Worm (Caenorhabditis elegans): ENCODE data around the gene Y97E10AR.4.

Y97E10AR.4 gene

ce11 chrV:8040247-8041084 lies 30.4 kb upstream of the Y97E10AR.4 start:
- TF ChIP-seq sma-9 (GFP tag; optimal IDR thresholded peaks at IDR 0.05) (peak; percentile 79), sma-9 (tag; optimal IDR thresholded peaks at IDR 0.05) (no peak), ama-1 (optimal IDR thresholded peaks at IDR 0.05) (peak; percentile 94), crh-2 (tag; optimal IDR thresholded peaks at IDR 0.05) (no peak), fos-1 (tag; optimal IDR thresholded peaks at IDR 0.05) (peak; percentile 55), egl-27 (tag; optimal IDR thresholded peaks at IDR 0.05) (peak; percentile 33), elt-3 (tag; optimal IDR thresholded peaks at IDR 0.05) (no peak), alr-1 (tag; optimal IDR thresholded peaks at IDR 0.05) (no peak), mdl-1 (tag; optimal IDR thresholded peaks at IDR 0.05) (no peak), nhr-21 (tag; optimal IDR thresholded peaks at IDR 0.05) (peak; percentile 93), sma-3 (GFP tag; optimal IDR thresholded peaks at IDR 0.05) (peak; percentile 89), nhr-11 (tag; optimal IDR thresholded peaks at IDR 0.05) (no peak), nhr-25 (tag; optimal IDR thresholded peaks at IDR 0.05) (peak; percentile 43), blmp-1 (tag; optimal IDR thresholded peaks at IDR 0.05; ENCODE audit: insufficient read depth) (peak; percentile 83), ceh-16 (tag; optimal IDR thresholded peaks at IDR 0.05) (peak; percentile 64), C34F6.9 (tag; optimal IDR thresholded peaks at IDR 0.05) (no peak), sem-4 (tag; optimal IDR thresholded peaks at IDR 0.05) (peak; percentile 1)

ce11 chrV:8039606-8040005 lies 29.6 kb upstream of the Y97E10AR.4 start:
- peak; percentile 5 for TF ChIP-seq sma-9 (GFP tag; optimal IDR thresholded peaks at IDR 0.05)
- no peak for TF ChIP-seq sma-9 (tag; optimal IDR thresholded peaks at IDR 0.05)
- TF ChIP-seq ama-1 (optimal IDR thresholded peaks at IDR 0.05): peak; percentile 73
- no peak for TF ChIP-seq R02D3.7 (tag; optimal IDR thresholded peaks at IDR 0.05)
- TF ChIP-seq mab-5 (tag; optimal IDR thresholded peaks at IDR 0.05): no peak
- no peak for TF ChIP-seq nhr-129 (tag; optimal IDR thresholded peaks at IDR 0.05)
- peak; percentile 34 for TF ChIP-seq nhr-21 (tag; optimal IDR thresholded peaks at IDR 0.05)

DNA sequence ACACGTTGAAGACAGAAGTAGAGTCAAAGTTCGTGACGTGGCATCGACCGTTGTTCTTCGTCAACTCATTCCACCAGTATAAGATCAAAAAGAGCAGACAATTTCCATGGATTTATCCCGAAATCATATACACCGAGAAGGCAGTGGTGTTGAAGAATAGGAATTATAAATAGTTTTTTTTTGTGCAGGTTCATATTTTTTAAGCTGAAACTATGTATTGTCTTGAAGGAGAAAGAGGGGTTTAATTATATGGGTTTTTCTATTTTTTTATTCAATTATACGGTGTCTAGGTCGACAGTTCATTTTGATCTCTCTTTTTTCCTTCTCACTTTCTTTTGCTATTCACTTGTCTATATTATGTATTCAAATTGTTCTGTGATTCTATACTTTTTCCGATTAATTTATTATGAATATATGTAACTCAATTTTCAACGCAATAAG lies 29.1 kb upstream of the Y97E10AR.4 start:
- no peak for TF ChIP-seq egl-27 (tag; optimal IDR thresholded peaks at IDR 0.05)
- no peak for TF ChIP-seq ZK546.5 (tag; optimal IDR thresholded peaks at IDR 0.05)
- TF ChIP-seq lin-13 (GFP tag; optimal IDR thresholded peaks at IDR 0.05): peak; percentile 70
- TF ChIP-seq ceh-16 (tag; optimal IDR thresholded peaks at IDR 0.05): peak; percentile 50
- no peak for TF ChIP-seq fos-1 (tag; optimal IDR thresholded peaks at IDR 0.05)
- TF ChIP-seq nhr-11 (tag; optimal IDR thresholded peaks at IDR 0.05): peak; percentile 71
- no peak for TF ChIP-seq mbf-1 (tag; optimal IDR thresholded peaks at IDR 0.05)
- peak; percentile 90 for TF ChIP-seq sma-3 (GFP tag; optimal IDR thresholded peaks at IDR 0.05)
- TF ChIP-seq nhr-77 (tag; optimal IDR thresholded peaks at IDR 0.05): peak; percentile 38
- TF ChIP-seq unc-62 (GFP tag; optimal IDR thresholded peaks at IDR 0.05): no peak
- TF ChIP-seq nhr-6 (tag; optimal IDR thresholded peaks at IDR 0.05): peak; percentile 21
- peak in 1 of 2 experiments; percentile 45 for TF ChIP-seq lsy-2 (tag; optimal IDR thresholded peaks at IDR 0.05)
- TF ChIP-seq skn-1 (tag; optimal IDR thresholded peaks at IDR 0.05): no peak
- TF ChIP-seq mdl-1 (tag; optimal IDR thresholded peaks at IDR 0.05): no peak
- peak; percentile 80 for TF ChIP-seq sem-4 (tag; optimal IDR thresholded peaks at IDR 0.05)
- TF ChIP-seq nhr-129 (tag; optimal IDR thresholded peaks at IDR 0.05): no peak
- TF ChIP-seq blmp-1 (tag; optimal IDR thresholded peaks at IDR 0.05; ENCODE audit: insufficient read depth): peak; percentile 34
- TF ChIP-seq nhr-25 (tag; optimal IDR thresholded peaks at IDR 0.05): peak; percentile 65
- peak; percentile 73 for TF ChIP-seq ztf-4 (tag; optimal IDR thresholded peaks at IDR 0.05)
- TF ChIP-seq nhr-10 (tag; optimal IDR thresholded peaks at IDR 0.05): peak; percentile 54
- peak; percentile 93 for TF ChIP-seq nhr-21 (tag; optimal IDR thresholded peaks at IDR 0.05)

DNA sequence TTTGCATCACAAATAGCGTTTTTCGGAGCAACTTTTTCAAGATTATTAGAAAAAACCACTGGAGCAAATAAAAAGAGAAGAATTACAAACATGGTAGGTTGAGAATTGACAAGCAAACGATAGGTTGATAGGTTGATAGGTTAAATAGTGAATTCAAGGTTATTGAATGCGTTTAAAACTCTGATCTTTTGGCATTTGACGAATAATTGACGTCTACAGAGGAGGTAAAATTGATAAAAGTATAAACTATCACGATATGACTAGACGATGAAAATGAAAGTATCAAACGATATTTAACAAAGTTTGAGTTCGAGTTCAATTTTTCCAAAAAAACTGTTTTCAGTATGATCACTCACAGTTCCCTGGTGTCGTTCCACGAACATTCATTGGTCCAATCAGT lies 25.9 kb upstream of the Y97E10AR.4 start, which contains the start of gene ZC513.14:
Gene ZC513.14 (minus strand): TSS at position 101 of the 400 bp plus-strand sequence.
- TF ChIP-seq gmeb-1 (tag; optimal IDR thresholded peaks at IDR 0.05) (no peak), lin-11 (tag; optimal IDR thresholded peaks at IDR 0.05) (no peak), ceh-82 (tag; optimal IDR thresholded peaks at IDR 0.05) (no peak), nhr-21 (tag; optimal IDR thresholded peaks at IDR 0.05) (no peak), sma-3 (GFP tag; optimal IDR thresholded peaks at IDR 0.05) (no peak), ama-1 (optimal IDR thresholded peaks at IDR 0.05) (no peak), ztf-11 (tag; optimal IDR thresholded peaks at IDR 0.05) (no peak), nhr-23 (tag; optimal IDR thresholded peaks at IDR 0.05) (no peak), zag-1 (tag; optimal IDR thresholded peaks at IDR 0.05) (no peak)

All from whole organism, L2 larva.